Worm (Caenorhabditis elegans) whole organism, L4 larva: Measurements from ENCODE around the gene metl-6.

Experiments used
- F26F4.8 ChIP-seq: fragments of 200-800 bp; sonication (Bioruptor generic); conservative IDR thresholded peaks from 2 replicates; pipeline ENCODE4 v1.3.6; 2022; ENCODE audit warnings: missing genetic modification characterization, missing compliant biosample characterization
- F37D6.2 ChIP-seq: sonication (generic microtip); optimal IDR thresholded peaks from 2 replicates; lab custom pipeline; 2016; ENCODE audit warnings: mild to moderate bottlenecking, missing genetic modification characterization, missing compliant biosample characterization
- ceh-44 ChIP-seq: fragments of 200-800 bp; sonication (Bioruptor generic); IDR thresholded peaks from 2 replicates; pipeline ENCODE4 v1.3.6; 2022; ENCODE audit warnings: missing genetic modification reagents, missing genetic modification characterization, missing compliant biosample characterization
- duxl-1 ChIP-seq: sonication (generic microtip); optimal IDR thresholded peaks from 2 replicates; lab custom pipeline; 2016; ENCODE audit warnings: mild to moderate bottlenecking, missing genetic modification characterization, moderate library complexity, missing compliant biosample characterization; ENCODE audit not compliant: poor library complexity
- egl-27 ChIP-seq: sonication (generic microtip); optimal IDR thresholded peaks from 3 replicates; lab custom pipeline; 2017; ENCODE audit warnings: missing biosample characterization, missing genetic modification reagents, missing genetic modification characterization
- lin-15B ChIP-seq: fragments of 150-350 bp; sonication (generic microtip); optimal IDR thresholded peaks from 3 replicates; lab custom pipeline; 2014; ENCODE audit warnings: missing biosample characterization, missing genetic modification characterization
- lsy-2 ChIP-seq, 2 experiments: fragments of 150-350 bp in 1 of 2; sonication (generic microtip) in 1 of 2; optimal IDR thresholded peaks; 2 replicates each; lab custom pipeline; 2014 to 2017; ENCODE audit warnings: missing biosample characterization in 2 of 2, missing genetic modification characterization in 2 of 2
- nhr-11 ChIP-seq: fragments of 150-350 bp; optimal IDR thresholded peaks from 2 replicates; lab custom pipeline; 2014; ENCODE audit warnings: missing biosample characterization, missing genetic modification characterization
- nhr-237 ChIP-seq: sonication (generic microtip); optimal IDR thresholded peaks from 2 replicates; lab custom pipeline; 2017; ENCODE audit warnings: missing biosample characterization, missing genetic modification characterization
- nhr-77 ChIP-seq: fragments of 150-350 bp; optimal IDR thresholded peaks from 2 replicates; lab custom pipeline; 2014; ENCODE audit warnings: missing biosample characterization, missing genetic modification characterization
- sdz-12 ChIP-seq: fragments of 200-800 bp; sonication (Bioruptor generic); optimal IDR thresholded peaks from 2 replicates; lab custom pipeline; 2018; ENCODE audit warnings: mild to moderate bottlenecking, missing genetic modification characterization, missing compliant biosample characterization
- skn-1 ChIP-seq: fragments of 150-350 bp; optimal IDR thresholded peaks from 2 replicates; lab custom pipeline; 2014; ENCODE audit warnings: missing biosample characterization, missing genetic modification characterization
- unc-130 ChIP-seq: sonication (generic microtip); optimal IDR thresholded peaks from 2 replicates; lab custom pipeline; 2016; ENCODE audit warnings: missing genetic modification reagents, missing genetic modification characterization, missing compliant biosample characterization
- unc-39 ChIP-seq: sonication (generic microtip); optimal IDR thresholded peaks from 2 replicates; lab custom pipeline; 2017; ENCODE audit warnings: missing biosample characterization, missing genetic modification characterization

- TF ChIP-seq F37D6.2 (no peak), nhr-237 (tag; lab: Kevin White, UChicago) (no peak), egl-27 (tag; lab: Kevin White, UChicago) (no peak), nhr-77 (tag; lab: Kevin White, UChicago) (no peak), ceh-44 (GFP tag; lab: Robert Waterston, UW) (no peak), F26F4.8 (GFP tag; lab: Robert Waterston, UW) (no peak), sdz-12 (GFP tag; lab: Kevin White, UChicago) (no peak), duxl-1 (tag; lab: Kevin White, UChicago) (no peak), unc-130 (GFP tag; lab: Kevin White, UChicago) (no peak), unc-39 (tag; lab: Kevin White, UChicago) (no peak), lsy-2 (tag; optimal IDR thresholded peaks at IDR 0.05; lab: Kevin White, UChicago) (no peak), nhr-11 (tag; lab: Kevin White, UChicago) (no peak), lin-15B (tag; lab: Kevin White, UChicago) (no peak), skn-1 (tag; lab: Kevin White, UChicago) (no peak)
Observed at ce11 chrIII:3928136-3928535, 6.6 kb upstream of the metl-6 start, which contains the start of gene F37A8.1.
